Fruit fly (Drosophila melanogaster): ENCODE data around the gene CG14257.

CG14257 gene

dm6 chr3R:27075694-27076093 is at the start of gene CG14257:
Gene CG14257 (plus strand): TSS chr3R:27075870.
- TF ChIP-seq CG4496 (GFP tag; IDR thresholded peaks at IDR 0.05): 0 out of 3 replicates have a peak, but pooled peaks have one; percentile 34
- TF ChIP-seq CG10348 (GFP tag; IDR thresholded peaks at IDR 0.05): no peak
- 0 out of 2 replicates have a peak, but pooled peaks have one; percentile 34 for TF ChIP-seq CG12605 (GFP tag; IDR thresholded peaks at IDR 0.05)

dm6 chr3R:27026009-27026408 is 49.7 kb upstream of the CG14257 start, which contains the start of gene CG6271:
Gene CG6271 (minus strand): TSS chr3R:27026109.
- TF ChIP-seq CG12605 (GFP tag; IDR thresholded peaks at IDR 0.05) (no peak), gl (tag; optimal IDR thresholded peaks at IDR 0.05) (no peak), CG8301 (tag; optimal IDR thresholded peaks at IDR 0.05) (no peak), Snoo (tag; optimal IDR thresholded peaks at IDR 0.05) (no peak), Pif1A (GFP tag; optimal IDR thresholded peaks at IDR 0.05) (no peak), CG13204 (GFP tag; optimal IDR thresholded peaks at IDR 0.05) (no peak)

dm6 chr3R:27033935-27034334 is 41.7 kb upstream of the CG14257 start:
- TF ChIP-seq CG34367 (tag; optimal IDR thresholded peaks at IDR 0.05) (no peak), CG14655 (GFP tag; optimal IDR thresholded peaks at IDR 0.05) (peak; percentile 50), CG4496 (GFP tag; IDR thresholded peaks at IDR 0.05) (0 out of 3 replicates have a peak, but pooled peaks have one; percentile 17), Pif1A (GFP tag; optimal IDR thresholded peaks at IDR 0.05) (no peak), Pif1B (GFP tag; optimal IDR thresholded peaks at IDR 0.05) (no peak), fd96Ca (GFP tag; IDR thresholded peaks at IDR 0.05) (no peak), CG8301 (tag; optimal IDR thresholded peaks at IDR 0.05) (peak; percentile 55), CG9948 (tag; optimal IDR thresholded peaks at IDR 0.05) (no peak), D1 (tag; optimal IDR thresholded peaks at IDR 0.05) (no peak), CG15710 (tag; optimal IDR thresholded peaks at IDR 0.05) (no peak), CG12605 (GFP tag; IDR thresholded peaks at IDR 0.05) (no peak), CG8159 (tag; optimal IDR thresholded peaks at IDR 0.05) (no peak), Snoo (tag; optimal IDR thresholded peaks at IDR 0.05) (no peak), EcR (GFP tag; optimal IDR thresholded peaks at IDR 0.05) (no peak), CG17806 (tag; optimal IDR thresholded peaks at IDR 0.05) (no peak), Ets98B (GFP tag; IDR thresholded peaks at IDR 0.05) (0 out of 2 replicates have a peak, but pooled peaks have one; percentile 22), CG32121 (GFP tag; IDR thresholded peaks at IDR 0.05) (no peak), CG10348 (GFP tag; IDR thresholded peaks at IDR 0.05) (no peak), gl (tag; optimal IDR thresholded peaks at IDR 0.05) (no peak)

- TF ChIP-seq rn (GFP tag; IDR thresholded peaks at IDR 0.05) (no peak), CG9948 (tag; optimal IDR thresholded peaks at IDR 0.05) (no peak), Ets98B (GFP tag; IDR thresholded peaks at IDR 0.05) (no peak), CG14655 (GFP tag; optimal IDR thresholded peaks at IDR 0.05) (no peak), CG12605 (GFP tag; IDR thresholded peaks at IDR 0.05) (no peak), CG13204 (GFP tag; optimal IDR thresholded peaks at IDR 0.05) (no peak), CG8301 (tag; optimal IDR thresholded peaks at IDR 0.05) (no peak), CG10348 (GFP tag; IDR thresholded peaks at IDR 0.05) (no peak), Pif1A (GFP tag; optimal IDR thresholded peaks at IDR 0.05) (no peak), D1 (tag; optimal IDR thresholded peaks at IDR 0.05) (no peak), CG4496 (GFP tag; IDR thresholded peaks at IDR 0.05) (no peak), fd96Ca (GFP tag; IDR thresholded peaks at IDR 0.05) (no peak), CG8159 (tag; optimal IDR thresholded peaks at IDR 0.05) (no peak), CG15710 (tag; optimal IDR thresholded peaks at IDR 0.05) (no peak), CG17806 (tag; optimal IDR thresholded peaks at IDR 0.05) (no peak), EcR (GFP tag; optimal IDR thresholded peaks at IDR 0.05) (no peak)
Measured at dm6 chr3R:27040044-27040443, 35.6 kb upstream of the CG14257 start.

- no peak for TF ChIP-seq D1 (tag; optimal IDR thresholded peaks at IDR 0.05)
- TF ChIP-seq CG12605 (GFP tag; IDR thresholded peaks at IDR 0.05): no peak
- no peak for TF ChIP-seq Ets98B (GFP tag; IDR thresholded peaks at IDR 0.05)
- no peak for TF ChIP-seq CG8301 (tag; optimal IDR thresholded peaks at IDR 0.05)
- TF ChIP-seq Snoo (tag; optimal IDR thresholded peaks at IDR 0.05): peak; percentile 0
- no peak for TF ChIP-seq Pif1B (GFP tag; optimal IDR thresholded peaks at IDR 0.05)
- TF ChIP-seq gl (tag; optimal IDR thresholded peaks at IDR 0.05): no peak
Measured at dm6 chr3R:27048561-27049270, 27.0 kb upstream of the CG14257 start, which contains the start of gene TwdlT. Gene TwdlT (plus strand): TSS chr3R:27049220.

dm6 chr3R:27049549-27049948 is 26.1 kb upstream of the CG14257 start:
- no peak for TF ChIP-seq CG17806 (tag; optimal IDR thresholded peaks at IDR 0.05)
- TF ChIP-seq CG13204 (GFP tag; optimal IDR thresholded peaks at IDR 0.05): no peak
- no peak for TF ChIP-seq CG8159 (tag; optimal IDR thresholded peaks at IDR 0.05)
- TF ChIP-seq Pif1B (GFP tag; optimal IDR thresholded peaks at IDR 0.05): no peak
- TF ChIP-seq fd96Ca (GFP tag; IDR thresholded peaks at IDR 0.05): no peak
- no peak for TF ChIP-seq Pif1A (GFP tag; optimal IDR thresholded peaks at IDR 0.05)
- no peak for TF ChIP-seq Snoo (tag; optimal IDR thresholded peaks at IDR 0.05)
- TF ChIP-seq CG8301 (tag; optimal IDR thresholded peaks at IDR 0.05): no peak

- TF ChIP-seq gl (tag; optimal IDR thresholded peaks at IDR 0.05): no peak
- no peak for TF ChIP-seq fd96Ca (GFP tag; IDR thresholded peaks at IDR 0.05)
- no peak for TF ChIP-seq Pif1A (GFP tag; optimal IDR thresholded peaks at IDR 0.05)
- no peak for TF ChIP-seq EcR (GFP tag; optimal IDR thresholded peaks at IDR 0.05)
- TF ChIP-seq CG14655 (GFP tag; optimal IDR thresholded peaks at IDR 0.05): no peak
- TF ChIP-seq CG17806 (tag; optimal IDR thresholded peaks at IDR 0.05): no peak
- no peak for TF ChIP-seq rn (GFP tag; IDR thresholded peaks at IDR 0.05)
- no peak for TF ChIP-seq CG8301 (tag; optimal IDR thresholded peaks at IDR 0.05)
Measured at dm6 chr3R:27056152-27056551, 19.5 kb upstream of the CG14257 start.
